Fruit fly (Drosophila melanogaster) whole organism, prepupa: ENCODE measurements around the gene Tg.
A peak's percentile ranks its signal among the peaks of the same experiment; 100 is the strongest.

ENCODE experiments used
- CG10631 ChIP-seq: fragments of 200-800 bp; sonication (Bioruptor generic); optimal IDR thresholded peaks from 2 replicates; lab custom pipeline; 2016; ENCODE audit warnings: missing biosample characterization, missing genetic modification characterization
- CG11762 ChIP-seq: fragments of 200-800 bp; sonication (Bioruptor generic); optimal IDR thresholded peaks from 3 replicates; lab custom pipeline; 2016; ENCODE audit warnings: missing biosample characterization, missing genetic modification characterization; ENCODE audit not compliant: insufficient read depth
- CG11902 ChIP-seq: fragments of 200-800 bp; sonication (Bioruptor generic); optimal IDR thresholded peaks from 3 replicates; lab custom pipeline; 2016; ENCODE audit warnings: missing biosample characterization, missing genetic modification characterization
- CG16779 ChIP-seq: fragments of 200-800 bp; sonication (Bioruptor generic); optimal IDR thresholded peaks from 3 replicates; lab custom pipeline; 2017; ENCODE audit warnings: missing biosample characterization, mild to moderate bottlenecking, missing genetic modification characterization
- CG32006 ChIP-seq: fragments of 200-800 bp; sonication (Bioruptor generic); optimal IDR thresholded peaks from 3 replicates; lab custom pipeline; 2017; ENCODE audit warnings: missing biosample characterization, mild to moderate bottlenecking, missing genetic modification characterization
- CG34406 ChIP-seq: fragments of 200-800 bp; sonication (Bioruptor generic); optimal IDR thresholded peaks from 3 replicates; lab custom pipeline; 2016; ENCODE audit warnings: missing biosample characterization, missing genetic modification characterization
- CG4318 ChIP-seq: fragments of 200-800 bp; sonication (Bioruptor generic); optimal IDR thresholded peaks from 3 replicates; lab custom pipeline; 2017; ENCODE audit warnings: missing biosample characterization, mild to moderate bottlenecking, missing genetic modification characterization
- CG6163 ChIP-seq: fragments of 200-800 bp; sonication (Bioruptor generic); IDR thresholded peaks from 3 replicates; pipeline ENCODE4 v1.3.6; 2022; ENCODE audit warnings: missing biosample characterization, missing genetic modification characterization
- CG6276 ChIP-seq: fragments of 200-800 bp; sonication (Bioruptor generic); optimal IDR thresholded peaks from 2 replicates; lab custom pipeline; 2017; ENCODE audit warnings: missing biosample characterization, mild to moderate bottlenecking, missing genetic modification characterization
- CG6808 ChIP-seq: fragments of 200-800 bp; sonication (Bioruptor generic); optimal IDR thresholded peaks from 3 replicates; lab custom pipeline; 2017; ENCODE audit warnings: missing biosample characterization, missing genetic modification characterization, mild to moderate bottlenecking, moderate library complexity, missing genetic modification reagents
- CG6854 ChIP-seq: fragments of 200-800 bp; sonication (Bioruptor generic); optimal IDR thresholded peaks from 2 replicates; lab custom pipeline; 2017; ENCODE audit warnings: missing biosample characterization, mild to moderate bottlenecking, missing genetic modification characterization
- CG7368 ChIP-seq: fragments of 200-800 bp; sonication (Bioruptor generic); optimal IDR thresholded peaks from 3 replicates; lab custom pipeline; 2016; ENCODE audit warnings: missing biosample characterization, missing genetic modification characterization
- CG8119 ChIP-seq: fragments of 200-800 bp; sonication (Bioruptor generic); IDR thresholded peaks from 3 replicates; pipeline ENCODE4 v1.3.6; 2022; ENCODE audit warnings: missing biosample characterization, missing genetic modification characterization
- CG8319 ChIP-seq: fragments of 200-800 bp; sonication (Bioruptor generic); optimal IDR thresholded peaks from 3 replicates; lab custom pipeline; 2016; ENCODE audit warnings: missing biosample characterization, missing genetic modification characterization
- Eip75B ChIP-seq: fragments of 200-800 bp; sonication (Bioruptor generic); optimal IDR thresholded peaks from 3 replicates; lab custom pipeline; 2016; ENCODE audit warnings: missing biosample characterization, missing genetic modification characterization
- Eip78C ChIP-seq: fragments of 200-800 bp; sonication (Bioruptor generic); peaks from one replicate; lab custom pipeline; 2016; ENCODE audit warnings: missing biosample characterization, missing genetic modification characterization
- Eip93F ChIP-seq: fragments of 200-800 bp; sonication (Bioruptor generic); optimal IDR thresholded peaks from 2 replicates; lab custom pipeline; 2016; ENCODE audit warnings: missing biosample characterization, mild to moderate bottlenecking, missing genetic modification characterization
- Ets96B ChIP-seq: fragments of 200-800 bp; optimal IDR thresholded peaks from 2 replicates; lab custom pipeline; 2019; ENCODE audit warnings: missing biosample characterization, mild to moderate bottlenecking, missing genetic modification characterization, moderate library complexity
- Hr38 ChIP-seq: sonication (Bioruptor generic); optimal IDR thresholded peaks from 2 replicates; lab custom pipeline; 2016; ENCODE audit warnings: missing biosample characterization, missing genetic modification characterization
- Hr4 ChIP-seq: fragments of 200-800 bp; sonication (Bioruptor generic); optimal IDR thresholded peaks from 3 replicates; lab custom pipeline; 2016; ENCODE audit warnings: missing biosample characterization, missing genetic modification characterization
- Lpt ChIP-seq: fragments of 200-800 bp; sonication (Bioruptor generic); optimal IDR thresholded peaks from 3 replicates; lab custom pipeline; 2016; ENCODE audit warnings: missing biosample characterization, missing genetic modification characterization
- Met ChIP-seq: fragments of 200-800 bp; sonication (Bioruptor generic); optimal IDR thresholded peaks from 3 replicates; lab custom pipeline; 2016; ENCODE audit warnings: missing biosample characterization, missing genetic modification characterization
- OdsH ChIP-seq: fragments of 200-800 bp; sonication (Bioruptor generic); optimal IDR thresholded peaks from 3 replicates; lab custom pipeline; 2016; ENCODE audit warnings: missing biosample characterization, missing genetic modification characterization
- Smox ChIP-seq: fragments of 200-800 bp; sonication (Bioruptor generic); optimal IDR thresholded peaks from 3 replicates; lab custom pipeline; 2016; ENCODE audit warnings: missing biosample characterization, missing genetic modification characterization
- Sox102F ChIP-seq: fragments of 200-800 bp; sonication (Bioruptor generic); optimal IDR thresholded peaks from 2 replicates; lab custom pipeline; 2016; ENCODE audit warnings: missing biosample characterization, mild to moderate bottlenecking, missing genetic modification characterization
- cyc ChIP-seq: fragments of 200-800 bp; sonication (Bioruptor generic); optimal IDR thresholded peaks from 3 replicates; lab custom pipeline; 2016; ENCODE audit warnings: missing biosample characterization, missing genetic modification characterization
- dsx ChIP-seq: fragments of 200-800 bp; optimal IDR thresholded peaks from 3 replicates; lab custom pipeline; 2019; ENCODE audit warnings: missing biosample characterization, mild to moderate bottlenecking, missing genetic modification characterization, moderate library complexity; ENCODE audit not compliant: poor library complexity, severe bottlenecking
- eg ChIP-seq: fragments of 200-800 bp; sonication (Bioruptor generic); IDR thresholded peaks from 3 replicates; pipeline ENCODE4 v1.3.6; 2022; ENCODE audit warnings: missing biosample characterization, missing genetic modification characterization
- fd59A ChIP-seq: fragments of 200-800 bp; sonication (Bioruptor generic); optimal IDR thresholded peaks from 2 replicates; lab custom pipeline; 2017; ENCODE audit warnings: missing biosample characterization, mild to moderate bottlenecking, missing genetic modification characterization, missing genetic modification reagents
- fd85E ChIP-seq: fragments of 200-800 bp; sonication (Bioruptor generic); optimal IDR thresholded peaks from 3 replicates; lab custom pipeline; 2016; ENCODE audit warnings: missing biosample characterization, missing genetic modification characterization
- fkh ChIP-seq: fragments of 200-800 bp; sonication (Bioruptor generic); optimal IDR thresholded peaks from 3 replicates; lab custom pipeline; 2017; ENCODE audit warnings: missing biosample characterization, mild to moderate bottlenecking, missing genetic modification characterization, moderate library complexity
- lz ChIP-seq: fragments of 200-800 bp; sonication (Bioruptor generic); optimal IDR thresholded peaks from 3 replicates; lab custom pipeline; 2016; ENCODE audit warnings: missing biosample characterization, missing genetic modification characterization
- pdm3 ChIP-seq: fragments of 200-800 bp; sonication (Bioruptor generic); optimal IDR thresholded peaks from 3 replicates; lab custom pipeline; 2016; ENCODE audit warnings: missing biosample characterization, missing genetic modification characterization
- spab ChIP-seq: fragments of 200-800 bp; sonication (Bioruptor generic); optimal IDR thresholded peaks from 2 replicates; lab custom pipeline; 2017; ENCODE audit warnings: missing biosample characterization, mild to moderate bottlenecking, missing genetic modification characterization, missing genetic modification reagents
- ss ChIP-seq, 2 experiments: fragments of 200-800 bp; sonication (Bioruptor generic); optimal IDR thresholded peaks; 2 replicates in 1 of 2; 3 replicates in 1 of 2; lab custom pipeline; 2017 to 2018; ENCODE audit warnings: mild to moderate bottlenecking in 2 of 2, missing biosample characterization in 2 of 2, missing genetic modification characterization in 2 of 2, moderate library complexity in 1 of 2
- vri ChIP-seq: fragments of 200-800 bp; sonication (Bioruptor generic); optimal IDR thresholded peaks from 3 replicates; lab custom pipeline; 2016; ENCODE audit warnings: missing biosample characterization, mild to moderate bottlenecking, missing genetic modification characterization

Tg gene

dm6 chr2L:8010602-8011455 is at the start of gene Tg, which contains the start of gene Glyat:
TSS of gene Tg (plus strand) at chr2L:8011405.
TSS of gene Glyat (minus strand) at chr2L:8010652.
- TF ChIP-seq fkh (GFP tag; lab: Kevin White, UChicago), result peak; percentile 23
- no peak for TF ChIP-seq Ets96B (tag; lab: Kevin White, UChicago)
- TF ChIP-seq eg (GFP tag; lab: Robert Waterston, UW), result peak; percentile 34; the same call in 1 of the 3 replicates
- peak; percentile 14 for TF ChIP-seq Eip78C
- TF ChIP-seq dsx (GFP tag; lab: Kevin White, UChicago), result peak; percentile 5
- TF ChIP-seq, all 60 proteins: peak for 4

dm6 chr2L:7962237-7962636 is 49.0 kb upstream of the Tg start:
- TF ChIP-seq fd59A (GFP tag; lab: Kevin White, UChicago), result no peak
- TF ChIP-seq CG8119, result no peak
- TF ChIP-seq CG6808, result peak; percentile 12
- TF ChIP-seq Hr4 (GFP tag; lab: Kevin White, UChicago), result no peak
- TF ChIP-seq cyc (GFP tag; lab: Kevin White, UChicago), result no peak
- no peak for TF ChIP-seq CG7368 (GFP tag; lab: Kevin White, UChicago)
- TF ChIP-seq spab, result no peak
- no peak for TF ChIP-seq CG16779 (tag; lab: Kevin White, UChicago)
- TF ChIP-seq fd85E (GFP tag; lab: Kevin White, UChicago), result no peak
- 0 out of 3 replicates have a peak, but pooled peaks have one; percentile 19 for TF ChIP-seq CG6163 (GFP tag; lab: Robert Waterston, UW)
- TF ChIP-seq Hr38 (GFP tag; lab: Kevin White, UChicago), result no peak
- no peak for TF ChIP-seq OdsH
- peak; percentile 12 for TF ChIP-seq CG6854 (GFP tag; lab: Kevin White, UChicago)
- TF ChIP-seq CG34406 (GFP tag; lab: Kevin White, UChicago), result no peak
- TF ChIP-seq Sox102F, result no peak
- peak; percentile 65 for TF ChIP-seq dsx (GFP tag; lab: Kevin White, UChicago)
- TF ChIP-seq CG6276 (GFP tag; lab: Kevin White, UChicago), result no peak
- TF ChIP-seq Ets96B (tag; lab: Kevin White, UChicago), result no peak
- no peak for TF ChIP-seq Eip93F (GFP tag; lab: Kevin White, UChicago)
- no peak for TF ChIP-seq CG11762 (GFP tag; lab: Kevin White, UChicago)
- peak; percentile 8 to 16 for TF ChIP-seq ss (GFP tag; optimal IDR thresholded peaks at IDR 0.05; lab: Kevin White, UChicago)
- TF ChIP-seq, all 60 proteins: peak for 5

- TF ChIP-seq ss (GFP tag; optimal IDR thresholded peaks at IDR 0.05; lab: Kevin White, UChicago) (no peak), CG4318 (no peak), CG6163 (GFP tag; lab: Robert Waterston, UW) (no peak), CG8319 (GFP tag; lab: Kevin White, UChicago) (no peak), pdm3 (no peak), eg (GFP tag; lab: Robert Waterston, UW) (no peak), lz (GFP tag; lab: Kevin White, UChicago) (no peak), Lpt (GFP tag; lab: Kevin White, UChicago) (no peak), CG11902 (no peak), CG32006 (GFP tag; lab: Kevin White, UChicago) (no peak), spab (no peak), vri (no peak), Met (no peak), cyc (GFP tag; lab: Kevin White, UChicago) (no peak), Smox (GFP tag; lab: Kevin White, UChicago) (no peak), CG16779 (tag; lab: Kevin White, UChicago) (no peak), CG6808 (no peak), CG10631 (no peak), Eip75B (GFP tag; lab: Kevin White, UChicago) (no peak), CG34406 (GFP tag; lab: Kevin White, UChicago) (no peak)
- TF ChIP-seq, all 60 proteins: peak for 0
Observed at dm6 chr2L:7962881-7963280, 48.3 kb upstream of the Tg start.
